Fruit fly (Drosophila melanogaster) S2 (cell line): ENCODE results near the gene prage.

Source experiments
- CG8478 ChIP-seq: fragments of >200 bp; optimal IDR thresholded peaks from 2 replicates; lab custom pipeline; 2018
- CTCF ChIP-seq, 2 experiments: fragments of >200 bp; optimal IDR thresholded peaks; 2 replicates each; lab custom pipeline; 2018

prage gene

DNA sequence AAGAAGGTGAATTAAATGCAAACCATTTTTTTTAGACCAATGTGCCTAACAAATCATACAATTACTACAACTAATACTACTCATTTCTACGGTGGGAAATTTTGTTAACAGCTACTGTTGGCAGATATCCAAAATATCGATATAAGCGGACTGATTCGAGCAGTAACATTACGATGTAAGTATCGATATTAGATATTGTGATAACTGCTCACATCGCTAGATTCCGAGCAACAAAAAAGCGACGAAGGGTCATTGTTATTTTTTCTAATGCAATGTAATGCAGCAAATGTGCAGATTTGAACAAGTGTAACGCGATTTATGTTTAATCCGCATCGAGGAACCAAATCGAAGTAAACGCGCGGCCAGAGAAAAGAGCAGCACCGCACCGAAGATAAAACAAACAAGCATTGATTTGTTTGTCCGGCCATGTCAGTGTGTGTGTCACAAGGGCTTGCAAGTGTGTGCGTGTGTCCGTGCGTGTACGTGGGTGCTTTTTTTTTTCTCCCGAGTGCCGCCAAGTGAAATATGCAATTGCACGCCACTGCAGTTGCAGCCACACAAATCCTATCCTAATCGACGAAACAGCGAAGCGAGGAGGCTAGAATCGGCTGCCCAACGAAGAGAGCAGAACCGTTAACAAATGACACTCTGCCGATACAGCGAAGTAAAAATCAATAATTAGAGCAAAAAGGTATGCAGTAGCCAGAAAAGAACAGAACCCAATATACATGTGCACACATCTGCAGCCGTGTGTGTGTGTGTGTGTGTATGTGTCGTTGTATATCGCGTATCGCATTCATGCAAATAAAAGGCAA lies at the start of gene prage, which contains the start of gene Adar:
prage (plus strand) TSS at position 188 of the 815 bp plus-strand sequence.
Adar (plus strand) TSS at position 194 of the 815 bp plus-strand sequence.
- TF ChIP-seq CTCF (optimal IDR thresholded peaks at IDR 0.05; lab: Kevin White, UChicago) (no peak), CG8478 (lab: Kevin White, UChicago) (no peak)

dm6 chrX:1735083-1735482 lies 38.4 kb upstream of the prage start:
- TF ChIP-seq CTCF (optimal IDR thresholded peaks at IDR 0.05; lab: Kevin White, UChicago) (no peak), CG8478 (lab: Kevin White, UChicago) (no peak)

- TF ChIP-seq CG8478 (lab: Kevin White, UChicago), result no peak
- TF ChIP-seq CTCF (optimal IDR thresholded peaks at IDR 0.05; lab: Kevin White, UChicago), result no peak
Measured at dm6 chrX:1753938-1754566, 19.5 kb upstream of the prage start, which contains the start of gene Scgdelta. Gene Scgdelta, minus strand, starts transcription at chrX:1754065.

- TF ChIP-seq CTCF (optimal IDR thresholded peaks at IDR 0.05; lab: Kevin White, UChicago) (peak; percentile 95 to 97), CG8478 (lab: Kevin White, UChicago) (no peak)
Measured at dm6 chrX:1772626-1773025, 893 bp upstream of the prage start.

dm6 chrX:1774347-1774829 lies 869 bp downstream of the prage start:
- TF ChIP-seq CG8478 (lab: Kevin White, UChicago), result no peak
- TF ChIP-seq CTCF (optimal IDR thresholded peaks at IDR 0.05; lab: Kevin White, UChicago), result no peak

DNA sequence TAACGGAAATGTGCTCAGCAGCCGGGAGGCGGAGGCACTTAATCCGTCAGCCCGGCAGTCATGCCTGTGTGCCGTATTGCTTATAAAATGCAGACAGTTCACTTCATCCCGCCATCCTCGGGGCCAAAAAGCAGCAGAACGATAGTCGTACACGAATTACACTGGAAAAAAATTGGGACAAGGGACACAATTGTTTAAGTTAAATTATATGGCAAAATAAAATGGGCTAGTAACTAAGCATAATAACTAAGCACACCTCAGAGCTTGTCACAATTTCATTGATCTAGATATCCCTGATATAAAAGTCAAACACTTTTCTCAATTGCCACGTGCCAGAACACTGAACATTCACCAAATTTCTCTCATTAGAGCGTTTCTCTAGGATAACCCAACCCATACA lies 15.7 kb downstream of the prage start, which contains the start of gene CG32806:
CG32806 (plus strand) TSS at position 301 of the 400 bp plus-strand sequence.
- TF ChIP-seq CG8478 (lab: Kevin White, UChicago), result no peak
- TF ChIP-seq CTCF (optimal IDR thresholded peaks at IDR 0.05; lab: Kevin White, UChicago), result no peak

dm6 chrX:1793793-1794358 lies 20.4 kb downstream of the prage start:
- TF ChIP-seq CG8478 (lab: Kevin White, UChicago), result no peak
- no peak for TF ChIP-seq CTCF (optimal IDR thresholded peaks at IDR 0.05; lab: Kevin White, UChicago)

DNA sequence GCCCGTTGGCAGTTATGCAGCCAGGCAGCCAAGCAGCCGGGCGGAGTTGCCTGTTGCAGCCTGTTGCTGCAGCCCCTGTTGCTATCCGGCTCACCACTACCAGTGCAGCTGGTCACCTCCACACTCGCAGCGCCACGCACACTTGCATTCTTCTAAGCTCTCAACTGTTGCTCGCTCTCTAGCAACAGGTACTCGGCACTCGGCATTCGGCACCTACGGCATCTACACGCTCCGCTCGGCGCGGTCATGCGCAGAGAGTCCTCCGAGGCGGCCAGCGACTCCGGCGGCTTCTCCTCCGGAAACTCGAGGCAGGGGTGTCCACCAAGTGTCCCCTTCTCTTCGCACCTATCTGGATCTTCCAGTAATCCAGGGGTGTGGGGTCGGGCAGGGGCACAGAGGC lies 37.7 kb downstream of the prage start:
- TF ChIP-seq CG8478 (lab: Kevin White, UChicago) (no peak), CTCF (optimal IDR thresholded peaks at IDR 0.05; lab: Kevin White, UChicago) (no peak)

DNA sequence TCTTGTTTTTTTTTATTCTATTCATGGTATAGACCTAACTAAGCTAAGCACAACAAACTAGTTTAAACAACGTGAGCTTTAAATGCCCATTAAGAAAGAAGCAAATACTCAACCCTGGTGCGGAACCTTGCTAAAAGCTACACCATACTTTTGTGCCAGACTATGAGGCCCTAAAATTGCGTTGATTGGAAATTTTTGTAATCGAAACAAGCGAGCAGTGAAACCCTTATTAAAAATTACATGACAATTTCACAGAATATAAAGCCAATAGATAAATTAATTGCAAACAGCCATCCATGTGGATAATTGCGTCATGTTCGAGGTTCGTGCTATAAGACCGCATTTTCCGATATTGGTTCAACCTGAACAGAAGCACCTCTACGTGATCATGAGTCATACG lies 45.5 kb downstream of the prage start:
- TF ChIP-seq CG8478 (lab: Kevin White, UChicago) (no peak), CTCF (optimal IDR thresholded peaks at IDR 0.05; lab: Kevin White, UChicago) (peak in 1 of 2 experiments; percentile 12)

DNA sequence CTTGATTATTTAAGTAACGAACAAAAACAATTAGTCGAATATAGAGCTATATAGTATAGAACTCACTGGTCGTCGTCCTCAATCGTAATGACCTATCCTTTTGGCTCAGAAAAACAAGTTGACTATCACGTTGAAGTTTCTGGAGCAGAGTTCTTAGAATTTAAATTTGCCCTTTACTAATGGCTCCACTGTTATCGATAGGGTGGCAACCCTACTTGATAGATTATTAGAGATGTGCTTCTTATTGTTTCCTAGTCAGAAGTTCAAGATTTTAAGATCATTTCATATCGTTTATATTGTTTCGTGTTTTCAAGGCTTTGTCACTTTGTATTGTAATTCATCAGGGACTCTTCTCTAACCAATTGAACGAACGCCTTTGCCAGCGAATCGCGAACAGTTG lies 46.7 kb downstream of the prage start, which contains the start of gene CG14810:
CG14810 (minus strand) TSS at position 101 of the 400 bp plus-strand sequence.
- TF ChIP-seq CG8478 (lab: Kevin White, UChicago), result no peak
- no peak for TF ChIP-seq CTCF (optimal IDR thresholded peaks at IDR 0.05; lab: Kevin White, UChicago)

DNA sequence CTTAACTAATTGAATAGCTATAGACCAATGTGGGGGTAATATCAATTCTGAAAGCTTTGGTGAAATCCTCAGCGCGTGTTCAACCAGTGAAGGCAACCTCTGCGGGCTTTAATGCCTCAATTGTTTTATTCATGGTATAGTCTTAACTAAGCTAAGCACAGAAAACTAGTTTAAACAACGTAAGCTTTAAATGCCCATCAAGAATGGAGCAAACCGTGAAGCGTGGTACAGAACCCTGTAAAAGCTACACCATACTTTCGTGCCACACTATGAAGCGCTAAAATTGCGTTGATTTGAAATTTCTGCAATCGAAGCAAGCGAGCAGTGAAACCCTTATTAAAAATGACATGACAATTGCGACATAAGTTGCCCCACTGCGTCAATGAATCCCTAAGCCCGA lies 47.5 kb downstream of the prage start:
- TF ChIP-seq CG8478 (lab: Kevin White, UChicago), result no peak
- TF ChIP-seq CTCF (optimal IDR thresholded peaks at IDR 0.05; lab: Kevin White, UChicago), result no peak

DNA sequence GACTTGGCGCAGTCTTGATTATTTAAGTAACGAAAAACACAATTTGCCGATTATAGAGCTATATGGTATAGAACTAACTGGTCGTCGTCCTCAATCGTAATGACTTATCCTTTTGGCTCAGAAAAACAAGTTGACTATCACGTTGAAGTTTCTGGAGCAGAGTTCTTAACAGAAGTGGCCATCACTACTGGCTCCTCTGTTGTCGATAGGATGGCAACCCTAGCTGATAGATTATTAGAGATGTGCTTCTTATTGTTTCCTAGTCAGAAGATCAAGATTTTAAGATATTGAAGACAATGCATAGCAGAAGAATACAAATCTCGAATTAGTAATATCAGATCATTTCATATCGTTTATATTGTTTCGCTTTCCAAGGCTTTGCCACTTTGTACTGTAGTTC lies 48.8 kb downstream of the prage start, which contains the start of gene CG14811:
CG14811 (minus strand) TSS at position 101 of the 400 bp plus-strand sequence.
- TF ChIP-seq CTCF (optimal IDR thresholded peaks at IDR 0.05; lab: Kevin White, UChicago), result no peak

- TF ChIP-seq CG8478 (lab: Kevin White, UChicago) (no peak), CTCF (optimal IDR thresholded peaks at IDR 0.05; lab: Kevin White, UChicago) (no peak)
Measured at dm6 chrX:1823883-1824609, 50.5 kb downstream of the prage start.

DNA sequence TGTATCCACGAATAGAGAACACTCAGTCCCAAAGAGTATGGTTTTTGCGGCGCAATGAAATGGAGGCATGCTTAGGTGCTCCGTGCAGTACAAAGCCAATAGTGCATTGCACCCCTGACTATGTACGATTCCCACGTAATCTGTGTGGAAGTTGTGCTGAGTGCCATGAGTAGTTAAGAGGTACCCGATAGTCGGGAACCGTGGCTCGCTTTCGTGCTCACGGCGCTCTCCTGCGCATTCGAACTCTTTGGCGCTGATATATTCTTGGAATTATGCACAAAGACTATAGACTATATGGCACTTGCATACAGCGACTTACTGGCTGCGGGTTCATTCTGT lies 51.1 kb downstream of the prage start:
- TF ChIP-seq CG8478 (lab: Kevin White, UChicago) (no peak), CTCF (optimal IDR thresholded peaks at IDR 0.05; lab: Kevin White, UChicago) (no peak)
